Fruit fly (Drosophila melanogaster): Measurements from ENCODE around the gene Setd3.

Setd3 gene

dm6 chrX:6983500-6984320 lies 15.2 kb upstream of the Setd3 start:
- TF ChIP-seq Eip74EF (GFP tag; optimal IDR thresholded peaks at IDR 0.05) (no peak), Ravus (GFP tag; IDR thresholded peaks at IDR 0.05) (no peak), kay (GFP tag; optimal IDR thresholded peaks at IDR 0.05) (no peak), CG18262 (tag; optimal IDR thresholded peaks at IDR 0.05) (peak; percentile 50), CG1792 (GFP tag; optimal IDR thresholded peaks at IDR 0.05) (no peak), CG4282 (GFP tag; optimal IDR thresholded peaks at IDR 0.05) (no peak), lilli (GFP tag; optimal IDR thresholded peaks at IDR 0.05) (no peak), CG31365 (tag; optimal IDR thresholded peaks at IDR 0.05) (no peak), CG17328 (GFP tag; IDR thresholded peaks at IDR 0.05) (peak; percentile 55; the same call in 1 of the 2 replicates), CG8944 (GFP tag; optimal IDR thresholded peaks at IDR 0.05) (no peak), CG18476 (GFP tag; optimal IDR thresholded peaks at IDR 0.05) (no peak), kni (GFP tag; optimal IDR thresholded peaks at IDR 0.05) (peak; percentile 49), ind (GFP tag; optimal IDR thresholded peaks at IDR 0.05) (no peak), CG15696 (tag; optimal IDR thresholded peaks at IDR 0.05) (peak; percentile 44), lola (GFP tag; optimal IDR thresholded peaks at IDR 0.05) (peak in 1 of 3 experiments; percentile 28), H2.0 (GFP tag; IDR thresholded peaks at IDR 0.05) (no peak), CG4404 (GFP tag; IDR thresholded peaks at IDR 0.05) (no peak), CG33557 (GFP tag; optimal IDR thresholded peaks at IDR 0.05) (no peak), pnt (GFP tag; optimal IDR thresholded peaks at IDR 0.05) (no peak), CG32767 (GFP tag; IDR thresholded peaks at IDR 0.05) (no peak), Opbp (GFP tag; IDR thresholded peaks at IDR 0.05; ENCODE audit: partially characterized antibody) (no peak), sima (GFP tag; optimal IDR thresholded peaks at IDR 0.05) (no peak), nerfin-1 (tag; optimal IDR thresholded peaks at IDR 0.05) (no peak), zf30C (GFP tag; optimal IDR thresholded peaks at IDR 0.05) (peak; percentile 67), Lim3 (GFP tag; IDR thresholded peaks at IDR 0.05) (no peak), CG10274 (GFP tag; optimal IDR thresholded peaks at IDR 0.05) (no peak), hth (optimal IDR thresholded peaks at IDR 0.05) (no peak), Tbp (GFP tag; optimal IDR thresholded peaks at IDR 0.05) (no peak), MTF-1 (GFP tag; optimal IDR thresholded peaks at IDR 0.05; ENCODE audit: borderline replicate concordance) (no peak), pros (GFP tag; optimal IDR thresholded peaks at IDR 0.05) (peak; percentile 79), pfk (GFP tag; optimal IDR thresholded peaks at IDR 0.05) (peak; percentile 48), CG5245 (GFP tag; optimal IDR thresholded peaks at IDR 0.05) (no peak), ara (GFP tag; IDR thresholded peaks at IDR 0.05) (peak; percentile 58; the same call in 1 of the 2 replicates), btn (GFP tag; optimal IDR thresholded peaks at IDR 0.05) (no peak), MESR4 (GFP tag; optimal IDR thresholded peaks at IDR 0.05) (no peak), grau (tag; optimal IDR thresholded peaks at IDR 0.05) (peak; percentile 4), CG31224 (GFP tag; IDR thresholded peaks at IDR 0.05) (no peak), Sry-δ (GFP tag; optimal IDR thresholded peaks at IDR 0.05) (no peak), CG15479 (GFP tag; optimal IDR thresholded peaks at IDR 0.05) (peak; percentile 12), Dad (GFP tag; optimal IDR thresholded peaks at IDR 0.05) (no peak), ewg (GFP tag; optimal IDR thresholded peaks at IDR 0.05) (no peak), CG2678 (tag; optimal IDR thresholded peaks at IDR 0.05) (peak; percentile 36), Xrp1 (GFP tag; IDR thresholded peaks at IDR 0.05) (peak; percentile 57; the same call in 1 of the 2 replicates), nom (GFP tag; optimal IDR thresholded peaks at IDR 0.05) (peak; percentile 56), dmrt11E (tag; optimal IDR thresholded peaks at IDR 0.05) (peak; percentile 64), CG30403 (GFP tag; optimal IDR thresholded peaks at IDR 0.05) (peak; percentile 15), CG14710 (tag; optimal IDR thresholded peaks at IDR 0.05) (peak; percentile 46), tgo (GFP tag; IDR thresholded peaks at IDR 0.05) (no peak)
